Worm (Caenorhabditis elegans) whole organism, L1 larva: ENCODE measurements around the gene wdr-20.
A peak's percentile ranks its signal among the peaks of the same experiment; 100 is the strongest.

ENCODE experiments used
- C04F5.9 ChIP-seq: sonication (generic microtip); optimal IDR thresholded peaks from 2 replicates; lab custom pipeline; 2016; ENCODE audit warnings: missing genetic modification characterization, missing compliant biosample characterization
- C34B4.2 ChIP-seq: sonication (generic microtip); optimal IDR thresholded peaks from 2 replicates; lab custom pipeline; 2017; ENCODE audit warnings: mild to moderate bottlenecking, missing genetic modification characterization, missing compliant biosample characterization
- F16B12.6 ChIP-seq: fragments of 150-350 bp; optimal IDR thresholded peaks from 2 replicates; lab custom pipeline; 2014; ENCODE audit warnings: missing biosample characterization, missing genetic modification characterization
- ama-1 ChIP-seq: fragments of 150-350 bp; optimal IDR thresholded peaks from 2 replicates; lab custom pipeline; 2014
- ceh-8 ChIP-seq: fragments of 200-800 bp; sonication (Bioruptor generic); optimal IDR thresholded peaks from 2 replicates; lab custom pipeline; 2018; ENCODE audit warnings: mild to moderate bottlenecking, missing genetic modification characterization, moderate library complexity, missing compliant biosample characterization
- ceh-88 ChIP-seq: fragments of 200-800 bp; sonication (Bioruptor generic); IDR thresholded peaks from 2 replicates; pipeline ENCODE4 v1.3.6; 2022; ENCODE audit warnings: missing genetic modification characterization, missing compliant biosample characterization
- ces-1 ChIP-seq: fragments of 150-350 bp; optimal IDR thresholded peaks from 2 replicates; lab custom pipeline; 2014; ENCODE audit warnings: missing biosample characterization, missing genetic modification reagents, missing genetic modification characterization
- dpl-1 ChIP-seq, 3 experiments: fragments of 150-350 bp in 2 of 3; sonication (generic microtip) in 1 of 3; optimal IDR thresholded peaks; 2 replicates each; lab custom pipeline; 2014 to 2017; ENCODE audit warnings: missing biosample characterization in 3 of 3, missing genetic modification characterization in 3 of 3, missing genetic modification reagents in 3 of 3
- efl-1 ChIP-seq, 4 experiments: fragments of 150-350 bp; optimal IDR thresholded peaks in 3 of 4; peaks in 1 of 4; 1 replicate in 1 of 4; 2 replicates in 3 of 4; lab custom pipeline; 2014; ENCODE audit warnings: missing biosample characterization in 2 of 4, missing genetic modification characterization in 2 of 4, missing genetic modification reagents in 2 of 4
- egl-13 ChIP-seq: sonication (generic microtip); optimal IDR thresholded peaks from 2 replicates; lab custom pipeline; 2016; ENCODE audit warnings: missing genotype, missing genetic modification reagents, missing genetic modification characterization, missing compliant biosample characterization
- egl-27 ChIP-seq, 2 experiments: fragments of 150-350 bp in 1 of 2; sonication (generic microtip); optimal IDR thresholded peaks; 3 replicates each; lab custom pipeline; 2017 to 2018; ENCODE audit warnings: missing biosample characterization in 2 of 2, missing genetic modification characterization in 2 of 2, missing genetic modification reagents in 2 of 2
- ets-5 ChIP-seq: fragments of 200-800 bp; sonication (Bioruptor generic); IDR thresholded peaks from 2 replicates; pipeline ENCODE4 v1.3.6; 2022; ENCODE audit warnings: missing genetic modification characterization, missing compliant biosample characterization
- fkh-8 ChIP-seq: sonication (generic microtip); optimal IDR thresholded peaks from 2 replicates; lab custom pipeline; 2016; ENCODE audit warnings: mild to moderate bottlenecking, missing genetic modification characterization, missing compliant biosample characterization
- fos-1 ChIP-seq: fragments of 150-350 bp; optimal IDR thresholded peaks from 2 replicates; lab custom pipeline; 2014; ENCODE audit warnings: missing biosample characterization, missing genetic modification characterization
- grh-1 ChIP-seq: fragments of 200-800 bp; sonication (Bioruptor generic); IDR thresholded peaks from 2 replicates; pipeline ENCODE4 v1.3.6; 2022; ENCODE audit warnings: missing genetic modification reagents, missing genetic modification characterization, missing compliant biosample characterization
- hlh-17 ChIP-seq: fragments of 200-800 bp; sonication (Bioruptor generic); optimal IDR thresholded peaks from 2 replicates; lab custom pipeline; 2018; ENCODE audit warnings: missing genetic modification characterization, mild to moderate bottlenecking, missing compliant biosample characterization, moderate library complexity, borderline replicate concordance
- hlh-4 ChIP-seq: sonication (generic microtip); optimal IDR thresholded peaks from 2 replicates; lab custom pipeline; 2016; ENCODE audit warnings: mild to moderate bottlenecking, missing genetic modification characterization, missing compliant biosample characterization
- hpl-2 ChIP-seq: fragments of 150-350 bp; optimal IDR thresholded peaks from 2 replicates; lab custom pipeline; 2014; ENCODE audit warnings: missing biosample characterization, missing genetic modification reagents, missing genetic modification characterization
- irx-1 ChIP-seq: sonication (generic microtip); optimal IDR thresholded peaks from 2 replicates; lab custom pipeline; 2016; ENCODE audit warnings: missing genetic modification characterization, missing compliant biosample characterization
- jun-1 ChIP-seq: fragments of 150-350 bp; optimal IDR thresholded peaks from 2 replicates; lab custom pipeline; 2014; ENCODE audit warnings: missing biosample characterization, missing genetic modification reagents, missing genetic modification characterization
- lin-13 ChIP-seq: fragments of 150-350 bp; optimal IDR thresholded peaks from 2 replicates; lab custom pipeline; 2014; ENCODE audit warnings: missing biosample characterization, missing genetic modification reagents, missing genetic modification characterization
- lin-15B ChIP-seq: fragments of 150-350 bp; sonication (generic microtip); optimal IDR thresholded peaks from 3 replicates; lab custom pipeline; 2014; ENCODE audit warnings: missing biosample characterization, missing genetic modification characterization
- lin-35 ChIP-seq, 2 experiments: fragments of 150-350 bp; optimal IDR thresholded peaks; 2 replicates each; lab custom pipeline; 2014; ENCODE audit warnings: missing biosample characterization in 2 of 2, missing genetic modification characterization in 2 of 2, missing genetic modification reagents in 2 of 2
- lir-3 ChIP-seq: sonication (generic microtip); optimal IDR thresholded peaks from 2 replicates; lab custom pipeline; 2016; ENCODE audit warnings: mild to moderate bottlenecking, missing genetic modification characterization, moderate library complexity, missing compliant biosample characterization; ENCODE audit not compliant: poor library complexity
- mab-9 ChIP-seq: fragments of 200-800 bp; sonication (Bioruptor generic); IDR thresholded peaks from 2 replicates; pipeline ENCODE4 v1.3.6; 2022; ENCODE audit warnings: missing genetic modification reagents, missing genetic modification characterization, missing compliant biosample characterization
- mef-2 ChIP-seq: fragments of 150-350 bp; optimal IDR thresholded peaks from 2 replicates; lab custom pipeline; 2014; ENCODE audit warnings: missing biosample characterization, missing genetic modification characterization
- nhr-19 ChIP-seq: fragments of 200-800 bp; sonication (Bioruptor generic); conservative IDR thresholded peaks from 2 replicates; pipeline ENCODE4 v1.3.6; 2022; ENCODE audit warnings: missing genetic modification characterization, missing compliant biosample characterization
- nhr-20 ChIP-seq: sonication (generic microtip); optimal IDR thresholded peaks from 2 replicates; lab custom pipeline; 2016; ENCODE audit warnings: mild to moderate bottlenecking, missing genetic modification characterization, missing compliant biosample characterization
- nhr-237 ChIP-seq: fragments of 150-350 bp; optimal IDR thresholded peaks from 2 replicates; lab custom pipeline; 2014; ENCODE audit warnings: missing biosample characterization, missing genetic modification characterization
- nhr-47 ChIP-seq: sonication (generic microtip); optimal IDR thresholded peaks from 2 replicates; lab custom pipeline; 2016; ENCODE audit warnings: mild to moderate bottlenecking, missing genetic modification characterization, moderate library complexity, missing compliant biosample characterization
- nhr-71 ChIP-seq: sonication (generic microtip); optimal IDR thresholded peaks from 2 replicates; lab custom pipeline; 2016; ENCODE audit warnings: mild to moderate bottlenecking, missing genetic modification characterization, moderate library complexity, missing compliant biosample characterization
- nhr-77 ChIP-seq: fragments of 150-350 bp; optimal IDR thresholded peaks from 2 replicates; lab custom pipeline; 2014; ENCODE audit warnings: missing biosample characterization, missing genetic modification characterization
- nhr-85 ChIP-seq: sonication (generic microtip); peaks from one replicate; lab custom pipeline; 2016; ENCODE audit warnings: missing genetic modification characterization, inconsistent platforms, missing compliant biosample characterization
- nhr-90 ChIP-seq: sonication (generic microtip); optimal IDR thresholded peaks from 2 replicates; lab custom pipeline; 2016; ENCODE audit warnings: mild to moderate bottlenecking, missing genetic modification characterization, missing compliant biosample characterization; ENCODE audit not compliant: poor library complexity
- pag-3 ChIP-seq: sonication (generic microtip); optimal IDR thresholded peaks from 2 replicates; lab custom pipeline; 2017; ENCODE audit warnings: missing genetic modification characterization, mild to moderate bottlenecking, missing compliant biosample characterization, antibody characterized with exemption, borderline replicate concordance; ENCODE audit not compliant: insufficient read depth
- rnt-1 ChIP-seq: sonication (generic microtip); optimal IDR thresholded peaks from 2 replicates; lab custom pipeline; 2016; ENCODE audit warnings: mild to moderate bottlenecking, missing genetic modification characterization, moderate library complexity, missing compliant biosample characterization
- snpc-4 ChIP-seq: fragments of 150-350 bp; optimal IDR thresholded peaks from 2 replicates; lab custom pipeline; 2014; ENCODE audit warnings: missing biosample characterization, missing genetic modification characterization
- snu-23 ChIP-seq: sonication (generic microtip); optimal IDR thresholded peaks from 2 replicates; lab custom pipeline; 2016; ENCODE audit warnings: missing genetic modification characterization, missing compliant biosample characterization
- sox-4 ChIP-seq: sonication (generic microtip); optimal IDR thresholded peaks from 2 replicates; lab custom pipeline; 2016; ENCODE audit warnings: missing genetic modification characterization, missing compliant biosample characterization
- sptf-1 ChIP-seq: fragments of 150-350 bp; optimal IDR thresholded peaks from 2 replicates; lab custom pipeline; 2014; ENCODE audit warnings: missing biosample characterization, missing genetic modification characterization
- sup-37 ChIP-seq: fragments of 200-800 bp; sonication (Bioruptor generic); optimal IDR thresholded peaks from 2 replicates; lab custom pipeline; 2018; ENCODE audit warnings: mild to moderate bottlenecking, missing genetic modification characterization, missing compliant biosample characterization
- swsn-7 ChIP-seq: sonication (generic microtip); optimal IDR thresholded peaks from 2 replicates; lab custom pipeline; 2016; ENCODE audit warnings: missing genetic modification characterization, missing compliant biosample characterization
- tbx-2 ChIP-seq: sonication (generic microtip); optimal IDR thresholded peaks from 2 replicates; lab custom pipeline; 2016; ENCODE audit warnings: missing genetic modification characterization, missing compliant biosample characterization
- unc-98 ChIP-seq: fragments of 200-800 bp; sonication (Bioruptor generic); IDR thresholded peaks from 2 replicates; pipeline ENCODE4 v1.3.6; 2022; ENCODE audit warnings: missing genetic modification characterization, missing compliant biosample characterization
- xbp-1 ChIP-seq: sonication (generic microtip); optimal IDR thresholded peaks from 2 replicates; lab custom pipeline; 2016; ENCODE audit warnings: missing genetic modification characterization, missing compliant biosample characterization
- ztf-11 ChIP-seq, 2 experiments: sonication (generic microtip); optimal IDR thresholded peaks; 2 replicates each; lab custom pipeline; 2016 to 2017; ENCODE audit warnings: missing genetic modification characterization in 2 of 2, missing biosample characterization in 1 of 2, missing compliant biosample characterization in 1 of 2

Gene wdr-20

DNA sequence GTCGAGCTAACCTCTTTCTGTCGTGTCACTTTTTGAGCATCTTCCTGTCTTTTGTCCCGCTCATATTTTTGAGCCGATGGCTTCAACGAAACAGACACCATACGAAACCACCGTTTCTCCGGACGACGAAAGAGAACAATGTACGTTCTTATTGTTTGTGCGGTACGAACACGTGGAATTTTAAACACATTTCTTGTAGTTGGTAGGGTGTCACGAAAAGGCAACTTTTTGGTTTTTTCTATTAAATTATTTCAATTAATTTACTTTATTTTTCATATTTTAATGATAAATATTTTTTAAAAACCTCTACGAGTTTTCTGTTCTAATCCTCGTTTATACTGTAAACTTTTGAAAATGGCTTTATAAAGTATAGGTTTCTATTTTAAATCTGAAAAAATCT lies 42.8 kb downstream of the wdr-20 start, which contains the start of gene R04B5.11:
Gene R04B5.11 (minus strand): TSS at position 101 of the 400 bp plus-strand sequence.
- TF ChIP-seq tbx-2: no peak
- no peak for TF ChIP-seq lin-13 (GFP tag; lab: Kevin White, UChicago)
- no peak for TF ChIP-seq nhr-19 (GFP tag; lab: Robert Waterston, UW)
- no peak for TF ChIP-seq ces-1 (GFP tag; lab: Kevin White, UChicago)
- no peak for TF ChIP-seq lin-35 (GFP tag; optimal IDR thresholded peaks at IDR 0.05; lab: Kevin White, UChicago)
- no peak for TF ChIP-seq pag-3 (tag; lab: Kevin White, UChicago)
- no peak for TF ChIP-seq unc-98 (GFP tag; lab: Robert Waterston, UW)
- TF ChIP-seq fos-1 (tag; lab: Kevin White, UChicago): no peak
- TF ChIP-seq sup-37 (GFP tag; lab: Kevin White, UChicago): no peak
- TF ChIP-seq hlh-17 (GFP tag; lab: Kevin White, UChicago): no peak

DNA sequence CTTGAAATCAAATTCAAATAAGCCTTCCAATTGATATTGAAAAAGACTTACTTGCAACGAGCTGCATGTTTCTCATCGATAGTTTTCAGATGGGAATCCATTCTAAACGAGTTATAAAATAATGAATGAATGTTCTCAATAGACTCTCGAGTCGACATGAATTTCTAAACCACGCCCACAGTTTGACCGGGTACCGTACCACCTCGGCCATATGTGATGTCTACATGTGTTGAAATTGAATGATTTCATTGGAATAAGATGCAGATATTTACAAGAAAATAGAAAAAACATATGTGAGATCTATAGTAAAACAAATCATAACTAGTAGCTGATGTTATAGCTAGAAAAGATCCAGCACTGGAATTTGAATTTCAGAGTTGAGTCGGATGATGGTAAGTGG lies 43.5 kb downstream of the wdr-20 start, which contains the start of gene R04B5.7:
Gene R04B5.7 (minus strand): TSS at position 101 of the 400 bp plus-strand sequence.
- TF ChIP-seq sox-4 (tag; lab: Kevin White, UChicago) (no peak), lir-3 (tag; lab: Kevin White, UChicago) (no peak), mab-9 (GFP tag; lab: Robert Waterston, UW) (no peak), egl-27 (tag; optimal IDR thresholded peaks at IDR 0.05; lab: Kevin White, UChicago) (no peak), mef-2 (tag; lab: Kevin White, UChicago) (no peak), C04F5.9 (tag; lab: Kevin White, UChicago) (no peak), ets-5 (no peak), hpl-2 (GFP tag; lab: Kevin White, UChicago) (no peak), nhr-237 (tag; lab: Kevin White, UChicago) (no peak), hlh-4 (tag; lab: Kevin White, UChicago) (no peak), egl-13 (tag; lab: Kevin White, UChicago) (no peak), nhr-20 (tag; lab: Kevin White, UChicago) (no peak), pag-3 (tag; lab: Kevin White, UChicago) (no peak)

DNA sequence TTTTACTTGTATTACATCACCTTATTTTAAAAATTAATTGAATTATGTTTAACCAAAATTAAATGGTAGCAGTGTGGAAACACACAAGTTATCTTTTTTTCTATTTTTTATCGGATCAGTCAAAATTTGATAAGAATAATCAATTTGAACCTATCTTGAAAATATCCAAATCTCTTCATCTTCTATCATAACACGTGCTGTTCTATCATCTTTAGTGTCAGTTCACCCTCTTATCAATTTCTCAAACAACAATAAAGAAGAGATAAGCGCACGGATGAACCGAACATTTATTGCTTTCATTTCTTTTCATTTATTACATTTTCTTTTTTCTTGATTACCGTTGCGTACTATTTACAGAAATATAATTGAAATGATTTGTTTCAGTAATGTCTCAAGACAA lies 46.9 kb downstream of the wdr-20 start, which contains the start of gene R04B5.5:
Gene R04B5.5 (plus strand): TSS at position 378 of the 400 bp plus-strand sequence.
- TF ChIP-seq ztf-11 (tag; optimal IDR thresholded peaks at IDR 0.05; lab: Kevin White, UChicago) (no peak), egl-27 (tag; optimal IDR thresholded peaks at IDR 0.05; lab: Kevin White, UChicago) (no peak), rnt-1 (tag; lab: Kevin White, UChicago) (no peak), F16B12.6 (tag; lab: Kevin White, UChicago) (no peak), nhr-77 (tag; lab: Kevin White, UChicago) (no peak), snpc-4 (no peak), C04F5.9 (tag; lab: Kevin White, UChicago) (no peak), pag-3 (tag; lab: Kevin White, UChicago) (no peak), sup-37 (GFP tag; lab: Kevin White, UChicago) (no peak), nhr-71 (tag; lab: Kevin White, UChicago) (peak; percentile 72), hlh-4 (tag; lab: Kevin White, UChicago) (no peak), ces-1 (GFP tag; lab: Kevin White, UChicago) (no peak), ceh-88 (GFP tag; lab: Robert Waterston, UW) (no peak), ama-1 (lab: Kevin White, UChicago) (no peak), lin-15B (tag; lab: Kevin White, UChicago) (no peak), nhr-85 (tag; lab: Kevin White, UChicago) (peak; percentile 54), C34B4.2 (tag; lab: Kevin White, UChicago) (no peak), nhr-20 (tag; lab: Kevin White, UChicago) (peak; percentile 71), efl-1 (optimal IDR thresholded peaks at IDR 0.05; lab: Kevin White, UChicago) (no peak), efl-1 (GFP tag; optimal IDR thresholded peaks at IDR 0.05 in 1 of 2; lab: Kevin White, UChicago) (no peak), nhr-237 (tag; lab: Kevin White, UChicago) (no peak), hpl-2 (GFP tag; lab: Kevin White, UChicago) (no peak), swsn-7 (tag; lab: Kevin White, UChicago) (no peak), grh-1 (GFP tag; lab: Robert Waterston, UW) (no peak), sptf-1 (tag; lab: Kevin White, UChicago) (no peak), jun-1 (no peak), nhr-19 (GFP tag; lab: Robert Waterston, UW) (peak; percentile 39), nhr-90 (tag; lab: Kevin White, UChicago) (peak; percentile 48), snu-23 (GFP tag; lab: Kevin White, UChicago) (peak; percentile 51), ceh-8 (no peak), nhr-47 (no peak), tbx-2 (peak; percentile 12), fkh-8 (tag; lab: Kevin White, UChicago) (no peak), xbp-1 (tag; lab: Kevin White, UChicago) (no peak), irx-1 (tag; lab: Kevin White, UChicago) (no peak), dpl-1 (GFP tag; optimal IDR thresholded peaks at IDR 0.05; lab: Kevin White, UChicago) (no peak)
